ENCODE assay signal across 1 fruit fly cellular context in genomic region chr2L:17921527-17921926, dm6.
A peak's percentile ranks its signal among the peaks of the same experiment; 100 is the strongest.
TF ChIP-seq lines count a peak whose summit lies in the region.

No protein-coding gene starts in this region.

TF ChIP-seq in whole organism, embryonic, 481 proteins besides CTCF, POLR2A, EP300 and RAD21 (continued from another document and continues in another):
- no peak for TF ChIP-seq zen (tag; optimal IDR thresholded peaks at IDR 0.05; lab: Kevin White, UChicago)
- no peak for TF ChIP-seq zf30C (GFP tag; optimal IDR thresholded peaks at IDR 0.05; lab: Kevin White, UChicago)
- TF ChIP-seq pros (GFP tag; optimal IDR thresholded peaks at IDR 0.05; lab: Kevin White, UChicago), result no peak
- TF ChIP-seq CG7839 (tag; optimal IDR thresholded peaks at IDR 0.05; lab: Kevin White, UChicago), result peak; percentile 35
- TF ChIP-seq CG6175 (GFP tag; IDR thresholded peaks at IDR 0.05; lab: Robert Waterston, UW), result no peak
- TF ChIP-seq prd (optimal IDR thresholded peaks at IDR 0.05; lab: Kevin White, UChicago), result no peak
- no peak for TF ChIP-seq prd (GFP tag; IDR thresholded peaks at IDR 0.05; lab: Robert Waterston, UW)
- TF ChIP-seq CG12744 (GFP tag; optimal IDR thresholded peaks at IDR 0.05; lab: Kevin White, UChicago), result no peak
- TF ChIP-seq CG14965 (GFP tag; optimal IDR thresholded peaks at IDR 0.05; lab: Kevin White, UChicago; ENCODE audit: borderline replicate concordance), result no peak
- TF ChIP-seq odd (GFP tag; optimal IDR thresholded peaks at IDR 0.05; lab: Kevin White, UChicago), result no peak
- no peak for TF ChIP-seq CG8089 (GFP tag; optimal IDR thresholded peaks at IDR 0.05; lab: Kevin White, UChicago)
- TF ChIP-seq CG2199 (GFP tag; IDR thresholded peaks at IDR 0.05; lab: Robert Waterston, UW), result no peak
- peak; percentile 0 for TF ChIP-seq tio (GFP tag; optimal IDR thresholded peaks at IDR 0.05; lab: Kevin White, UChicago)
- no peak for TF ChIP-seq CG10209 (GFP tag; optimal IDR thresholded peaks at IDR 0.05; lab: Kevin White, UChicago)
- TF ChIP-seq CG1603 (tag; optimal IDR thresholded peaks at IDR 0.05; lab: Kevin White, UChicago), result peak; percentile 40
- TF ChIP-seq Atf3 (GFP tag; optimal IDR thresholded peaks at IDR 0.05; lab: Kevin White, UChicago), result no peak
- peak; percentile 37 for TF ChIP-seq Meics (GFP tag; optimal IDR thresholded peaks at IDR 0.05; lab: Kevin White, UChicago)
- TF ChIP-seq CkIIα-i1 (GFP tag; IDR thresholded peaks at IDR 0.05; lab: Robert Waterston, UW), result no peak
- no peak for TF ChIP-seq Hmx (GFP tag; optimal IDR thresholded peaks at IDR 0.05; lab: Kevin White, UChicago)
- TF ChIP-seq gem (tag; optimal IDR thresholded peaks at IDR 0.05; lab: Kevin White, UChicago), result peak; percentile 65
- no peak for TF ChIP-seq CG34224 (GFP tag; IDR thresholded peaks at IDR 0.05; lab: Robert Waterston, UW; ENCODE audit: partially characterized antibody)
- no peak for TF ChIP-seq maf-S (GFP tag; optimal IDR thresholded peaks at IDR 0.05; lab: Kevin White, UChicago)
- TF ChIP-seq Sox100B (GFP tag; optimal IDR thresholded peaks at IDR 0.05; lab: Kevin White, UChicago), result no peak
- no peak for TF ChIP-seq lola (GFP tag; optimal IDR thresholded peaks at IDR 0.05; lab: Kevin White, UChicago)
- no peak for TF ChIP-seq danr (GFP tag; IDR thresholded peaks at IDR 0.05; lab: Robert Waterston, UW)
- no peak for TF ChIP-seq CG17912 (GFP tag; optimal IDR thresholded peaks at IDR 0.05; lab: Kevin White, UChicago)
- TF ChIP-seq Lpt (GFP tag; optimal IDR thresholded peaks at IDR 0.05; lab: Kevin White, UChicago), result no peak
- no peak for TF ChIP-seq chm (GFP tag; IDR thresholded peaks at IDR 0.05; lab: Robert Waterston, UW)
- no peak for TF ChIP-seq cas (GFP tag; IDR thresholded peaks at IDR 0.05; lab: Robert Waterston, UW)
- TF ChIP-seq az2 (GFP tag; optimal IDR thresholded peaks at IDR 0.05; lab: Kevin White, UChicago), result peak; percentile 8
- no peak for TF ChIP-seq nmo (GFP tag; optimal IDR thresholded peaks at IDR 0.05; lab: Kevin White, UChicago)
- TF ChIP-seq CG18262 (tag; optimal IDR thresholded peaks at IDR 0.05; lab: Kevin White, UChicago), result no peak
- no peak for TF ChIP-seq crol (GFP tag; IDR thresholded peaks at IDR 0.05; lab: Robert Waterston, UW)
- no peak for TF ChIP-seq ERR (GFP tag; optimal IDR thresholded peaks at IDR 0.05; lab: Kevin White, UChicago)
- TF ChIP-seq CG11560 (tag; IDR thresholded peaks at IDR 0.05; lab: Robert Waterston, UW), result no peak
- TF ChIP-seq CG1233 (GFP tag; optimal IDR thresholded peaks at IDR 0.05; lab: Kevin White, UChicago), result no peak
- no peak for TF ChIP-seq zen2 (GFP tag; IDR thresholded peaks at IDR 0.05; lab: Robert Waterston, UW; ENCODE audit: partially characterized antibody)
- no peak for TF ChIP-seq B-H1 (GFP tag; IDR thresholded peaks at IDR 0.05; lab: Robert Waterston, UW)
- no peak for TF ChIP-seq Bdp1 (GFP tag; optimal IDR thresholded peaks at IDR 0.05; lab: Kevin White, UChicago)
- peak; percentile 59 for TF ChIP-seq CG11504 (tag; optimal IDR thresholded peaks at IDR 0.05; lab: Kevin White, UChicago)
- TF ChIP-seq CG12769 (tag; optimal IDR thresholded peaks at IDR 0.05; lab: Kevin White, UChicago), result peak; percentile 0
- TF ChIP-seq pan (optimal IDR thresholded peaks at IDR 0.05; lab: Kevin White, UChicago), result no peak
- no peak for TF ChIP-seq pan (GFP tag; optimal IDR thresholded peaks at IDR 0.05 in 1 of 2, IDR thresholded peaks at IDR 0.05 in 1 of 2)
- TF ChIP-seq CG6854 (GFP tag; optimal IDR thresholded peaks at IDR 0.05; lab: Kevin White, UChicago), result no peak
- TF ChIP-seq D19B (GFP tag; optimal IDR thresholded peaks at IDR 0.05; lab: Kevin White, UChicago), result no peak
- no peak for TF ChIP-seq Ssrp (tag; optimal IDR thresholded peaks at IDR 0.05; lab: Kevin White, UChicago)
- TF ChIP-seq CG3065 (GFP tag; optimal IDR thresholded peaks at IDR 0.05; lab: Kevin White, UChicago), result no peak
- TF ChIP-seq CG5245 (GFP tag; optimal IDR thresholded peaks at IDR 0.05; lab: Kevin White, UChicago), result no peak
- TF ChIP-seq sisA (GFP tag; IDR thresholded peaks at IDR 0.05; lab: Robert Waterston, UW), result no peak
- TF ChIP-seq CG4360 (GFP tag; IDR thresholded peaks at IDR 0.05; lab: Robert Waterston, UW), result no peak
- no peak for TF ChIP-seq pho (GFP tag; optimal IDR thresholded peaks at IDR 0.05; lab: Kevin White, UChicago)
- no peak for TF ChIP-seq vfl (GFP tag; optimal IDR thresholded peaks at IDR 0.05; lab: Kevin White, UChicago)
- no peak for TF ChIP-seq CG32772 (GFP tag; IDR thresholded peaks at IDR 0.05; lab: Robert Waterston, UW)
- no peak for TF ChIP-seq CG11695 (GFP tag; IDR thresholded peaks at IDR 0.05; lab: Robert Waterston, UW)
- TF ChIP-seq CG9797 (GFP tag; optimal IDR thresholded peaks at IDR 0.05; lab: Kevin White, UChicago), result no peak
- no peak for TF ChIP-seq luna (GFP tag; optimal IDR thresholded peaks at IDR 0.05; lab: Kevin White, UChicago)
- no peak for TF ChIP-seq TFAM (GFP tag; optimal IDR thresholded peaks at IDR 0.05; lab: Kevin White, UChicago)
- no peak for TF ChIP-seq HmgD (GFP tag; optimal IDR thresholded peaks at IDR 0.05; lab: Kevin White, UChicago)
- no peak for TF ChIP-seq Hr3 (GFP tag; optimal IDR thresholded peaks at IDR 0.05; lab: Kevin White, UChicago)
- no peak for TF ChIP-seq CG14710 (tag; optimal IDR thresholded peaks at IDR 0.05; lab: Kevin White, UChicago)
- peak; percentile 59 for TF ChIP-seq CG2678 (tag; optimal IDR thresholded peaks at IDR 0.05; lab: Kevin White, UChicago)
- no peak for TF ChIP-seq CG9215 (GFP tag; IDR thresholded peaks at IDR 0.05; lab: Robert Waterston, UW)
- TF ChIP-seq CG17829 (tag; optimal IDR thresholded peaks at IDR 0.05; lab: Kevin White, UChicago), result no peak
- no peak for TF ChIP-seq CG2712 (tag; optimal IDR thresholded peaks at IDR 0.05; lab: Kevin White, UChicago)
- TF ChIP-seq Doc2 (GFP tag; IDR thresholded peaks at IDR 0.05; lab: Robert Waterston, UW), result no peak
- no peak for TF ChIP-seq H2.0 (GFP tag; IDR thresholded peaks at IDR 0.05; lab: Robert Waterston, UW)
- TF ChIP-seq CG16815 (GFP tag; optimal IDR thresholded peaks at IDR 0.05; lab: Kevin White, UChicago), result no peak
- no peak for TF ChIP-seq Chrac-16 (GFP tag; optimal IDR thresholded peaks at IDR 0.05; lab: Kevin White, UChicago)
- no peak for TF ChIP-seq oc (tag; optimal IDR thresholded peaks at IDR 0.05; lab: Kevin White, UChicago)
- TF ChIP-seq CG10979 (tag; optimal IDR thresholded peaks at IDR 0.05; lab: Kevin White, UChicago), result no peak
- no peak for TF ChIP-seq CG17328 (GFP tag; IDR thresholded peaks at IDR 0.05; lab: Robert Waterston, UW)
- no peak for TF ChIP-seq CG2116 (GFP tag; optimal IDR thresholded peaks at IDR 0.05; lab: Kevin White, UChicago)
- TF ChIP-seq CG12219 (GFP tag; optimal IDR thresholded peaks at IDR 0.05; lab: Kevin White, UChicago), result no peak
- TF ChIP-seq lmd (GFP tag; IDR thresholded peaks at IDR 0.05; lab: Robert Waterston, UW), result 0 out of 2 replicates have a peak, but pooled peaks have one; percentile 5
- no peak for TF ChIP-seq lbe (GFP tag; optimal IDR thresholded peaks at IDR 0.05; lab: Kevin White, UChicago)
- no peak for TF ChIP-seq Xbp1 (GFP tag; optimal IDR thresholded peaks at IDR 0.05; lab: Kevin White, UChicago)
- peak; percentile 47 for TF ChIP-seq Sox102F (GFP tag; optimal IDR thresholded peaks at IDR 0.05; lab: Kevin White, UChicago)
- TF ChIP-seq Atf6 (GFP tag; IDR thresholded peaks at IDR 0.05; lab: Robert Waterston, UW), result no peak
- no peak for TF ChIP-seq CG7963 (GFP tag; IDR thresholded peaks at IDR 0.05; lab: Robert Waterston, UW; ENCODE audit: partially characterized antibody)
- no peak for TF ChIP-seq abd-A (tag; optimal IDR thresholded peaks at IDR 0.05; lab: Kevin White, UChicago)
- TF ChIP-seq sd (tag; optimal IDR thresholded peaks at IDR 0.05; lab: Kevin White, UChicago), result no peak
- no peak for TF ChIP-seq kni (GFP tag; optimal IDR thresholded peaks at IDR 0.05; lab: Kevin White, UChicago)
- no peak for TF ChIP-seq chif (GFP tag; optimal IDR thresholded peaks at IDR 0.05; lab: Kevin White, UChicago)
- no peak for TF ChIP-seq CG33213 (GFP tag; optimal IDR thresholded peaks at IDR 0.05; lab: Kevin White, UChicago)
- TF ChIP-seq bbx (GFP tag; IDR thresholded peaks at IDR 0.05; lab: Robert Waterston, UW; ENCODE audit: partially characterized antibody), result no peak
- no peak for TF ChIP-seq CG42726 (GFP tag; IDR thresholded peaks at IDR 0.05; lab: Robert Waterston, UW; ENCODE audit: partially characterized antibody)
- TF ChIP-seq Nf-YC (tag; optimal IDR thresholded peaks at IDR 0.05; lab: Kevin White, UChicago), result no peak
- TF ChIP-seq run (tag; optimal IDR thresholded peaks at IDR 0.05; lab: Kevin White, UChicago), result no peak
- no peak for TF ChIP-seq CG4617 (GFP tag; optimal IDR thresholded peaks at IDR 0.05; lab: Kevin White, UChicago; ENCODE audit: borderline replicate concordance)
- TF ChIP-seq Ptx1 (GFP tag; IDR thresholded peaks at IDR 0.05; lab: Robert Waterston, UW), result peak; percentile 15; the same call in 1 of the 2 replicates
- 0 out of 2 replicates have a peak, but pooled peaks have one; percentile 6 for TF ChIP-seq CG14441 (GFP tag; IDR thresholded peaks at IDR 0.05; lab: Robert Waterston, UW)
- peak; percentile 63 for TF ChIP-seq lab (GFP tag; optimal IDR thresholded peaks at IDR 0.05; lab: Kevin White, UChicago)
- no peak for TF ChIP-seq shn (GFP tag; optimal IDR thresholded peaks at IDR 0.05; lab: Kevin White, UChicago)
- TF ChIP-seq ap (GFP tag; IDR thresholded peaks at IDR 0.05; lab: Robert Waterston, UW), result 0 out of 2 replicates have a peak, but pooled peaks have one; percentile 15
- TF ChIP-seq CG6254 (GFP tag; optimal IDR thresholded peaks at IDR 0.05; lab: Kevin White, UChicago), result no peak
- no peak for TF ChIP-seq ash1 (GFP tag; optimal IDR thresholded peaks at IDR 0.05; lab: Kevin White, UChicago)
- TF ChIP-seq Abd-B (GFP tag; optimal IDR thresholded peaks at IDR 0.05; lab: Kevin White, UChicago), result peak; percentile 50
- no peak for TF ChIP-seq HLHmδ (GFP tag; optimal IDR thresholded peaks at IDR 0.05; lab: Kevin White, UChicago)
- TF ChIP-seq Vsx1 (GFP tag; optimal IDR thresholded peaks at IDR 0.05; lab: Kevin White, UChicago), result no peak
- no peak for TF ChIP-seq z (GFP tag; IDR thresholded peaks at IDR 0.05; lab: Robert Waterston, UW)
- TF ChIP-seq tll (GFP tag; optimal IDR thresholded peaks at IDR 0.05; lab: Kevin White, UChicago), result no peak
- no peak for TF ChIP-seq CG4282 (GFP tag; optimal IDR thresholded peaks at IDR 0.05; lab: Kevin White, UChicago)
- no peak for TF ChIP-seq gcm2 (GFP tag; optimal IDR thresholded peaks at IDR 0.05; lab: Kevin White, UChicago)
- no peak for TF ChIP-seq CG5953 (GFP tag; IDR thresholded peaks at IDR 0.05; lab: Robert Waterston, UW)
- peak; percentile 17 for TF ChIP-seq CG2120 (GFP tag; optimal IDR thresholded peaks at IDR 0.05; lab: Kevin White, UChicago)
- no peak for TF ChIP-seq Max (GFP tag; optimal IDR thresholded peaks at IDR 0.05; lab: Kevin White, UChicago)
- peak; percentile 24; the same call in 1 of the 2 replicates for TF ChIP-seq slbo (GFP tag; IDR thresholded peaks at IDR 0.05; lab: Robert Waterston, UW)
- no peak for TF ChIP-seq CG3407 (GFP tag; optimal IDR thresholded peaks at IDR 0.05; lab: Kevin White, UChicago)
- no peak for TF ChIP-seq CG10267 (tag; optimal IDR thresholded peaks at IDR 0.05; lab: Kevin White, UChicago)
- peak; percentile 14 for TF ChIP-seq scrt (GFP tag; optimal IDR thresholded peaks at IDR 0.05; lab: Kevin White, UChicago)
- no peak for TF ChIP-seq CG6813 (GFP tag; optimal IDR thresholded peaks at IDR 0.05; lab: Kevin White, UChicago)
- no peak for TF ChIP-seq Ravus (GFP tag; IDR thresholded peaks at IDR 0.05; lab: Robert Waterston, UW)
- no peak for TF ChIP-seq usp (GFP tag; optimal IDR thresholded peaks at IDR 0.05; lab: Kevin White, UChicago)
- no peak for TF ChIP-seq CG11247 (GFP tag; IDR thresholded peaks at IDR 0.05; lab: Robert Waterston, UW)
- TF ChIP-seq Drgx (GFP tag; IDR thresholded peaks at IDR 0.05; lab: Robert Waterston, UW), result no peak
- no peak for TF ChIP-seq fru (optimal IDR thresholded peaks at IDR 0.05; lab: Kevin White, UChicago)
- peak; percentile 35 for TF ChIP-seq CG30403 (GFP tag; optimal IDR thresholded peaks at IDR 0.05; lab: Kevin White, UChicago)
- TF ChIP-seq CG17359 (tag; optimal IDR thresholded peaks at IDR 0.05; lab: Kevin White, UChicago), result no peak
- TF ChIP-seq CG7987 (GFP tag; optimal IDR thresholded peaks at IDR 0.05; lab: Kevin White, UChicago), result no peak
- TF ChIP-seq ftz-f1 (GFP tag; optimal IDR thresholded peaks at IDR 0.05; lab: Kevin White, UChicago), result no peak
- TF ChIP-seq ssp (GFP tag; IDR thresholded peaks at IDR 0.05; lab: Robert Waterston, UW), result no peak
- TF ChIP-seq br (optimal IDR thresholded peaks at IDR 0.05; lab: Kevin White, UChicago), result no peak
- TF ChIP-seq slou (GFP tag; optimal IDR thresholded peaks at IDR 0.05; lab: Kevin White, UChicago), result no peak
- TF ChIP-seq ac (GFP tag; optimal IDR thresholded peaks at IDR 0.05; lab: Kevin White, UChicago), result no peak
- TF ChIP-seq exex (tag; optimal IDR thresholded peaks at IDR 0.05; lab: Kevin White, UChicago), result no peak
- TF ChIP-seq dan (GFP tag; IDR thresholded peaks at IDR 0.05; lab: Robert Waterston, UW), result no peak
- no peak for TF ChIP-seq Bgb (GFP tag; IDR thresholded peaks at IDR 0.05; lab: Robert Waterston, UW; ENCODE audit: partially characterized antibody)
- no peak for TF ChIP-seq yki (optimal IDR thresholded peaks at IDR 0.05; lab: Kevin White, UChicago)
- TF ChIP-seq chn (GFP tag; optimal IDR thresholded peaks at IDR 0.05; lab: Kevin White, UChicago), result no peak
- TF ChIP-seq HLH4C (GFP tag; IDR thresholded peaks at IDR 0.05; lab: Robert Waterston, UW; ENCODE audit: partially characterized antibody), result no peak
- TF ChIP-seq CG10321 (GFP tag; IDR thresholded peaks at IDR 0.05; lab: Robert Waterston, UW), result no peak
- TF ChIP-seq wek (GFP tag; optimal IDR thresholded peaks at IDR 0.05; lab: Kevin White, UChicago), result no peak
- no peak for TF ChIP-seq sna (GFP tag; IDR thresholded peaks at IDR 0.05; lab: Robert Waterston, UW; ENCODE audit: partially characterized antibody)
- no peak for TF ChIP-seq CG14014 (GFP tag; IDR thresholded peaks at IDR 0.05; lab: Robert Waterston, UW)
- TF ChIP-seq CG12659 (GFP tag; optimal IDR thresholded peaks at IDR 0.05; lab: Kevin White, UChicago), result no peak
- peak; percentile 24 for TF ChIP-seq tap (tag; optimal IDR thresholded peaks at IDR 0.05; lab: Kevin White, UChicago)
- no peak for TF ChIP-seq CG10959 (GFP tag; IDR thresholded peaks at IDR 0.05; lab: Robert Waterston, UW)
- no peak for TF ChIP-seq CG11723 (GFP tag; optimal IDR thresholded peaks at IDR 0.05; lab: Kevin White, UChicago)
- no peak for TF ChIP-seq bsh (GFP tag; optimal IDR thresholded peaks at IDR 0.05; lab: Kevin White, UChicago)
